Fruit fly (Drosophila melanogaster) whole organism, embryonic: ENCODE measurements around the gene tai.

Experiments
- Ada2b ChIP-seq: fragments of 200-800 bp; sonication (Bioruptor generic); IDR thresholded peaks from 2 replicates; pipeline ENCODE4 v1.3.6; 2022; ENCODE audit warnings: missing biosample characterization, missing genetic modification characterization
- Adf1 ChIP-seq: fragments of 200-800 bp; sonication (Bioruptor generic); IDR thresholded peaks from 2 replicates; pipeline ENCODE4 v1.3.6; 2022; ENCODE audit warnings: missing biosample characterization, missing genetic modification characterization
- Antp ChIP-seq: fragments of 200-800 bp; sonication (Bioruptor generic); optimal IDR thresholded peaks from 3 replicates; lab custom pipeline; 2016; ENCODE audit warnings: missing biosample characterization, missing genetic modification characterization
- Asciz ChIP-seq: fragments of 200-800 bp; sonication (Bioruptor generic); optimal IDR thresholded peaks from 2 replicates; lab custom pipeline; 2017; ENCODE audit warnings: missing biosample characterization, mild to moderate bottlenecking, missing genetic modification characterization, missing genetic modification reagents
- Atf-2 ChIP-seq: fragments of 200-800 bp; sonication (Bioruptor generic); optimal IDR thresholded peaks from 2 replicates; lab custom pipeline; 2016; ENCODE audit warnings: missing biosample characterization, missing genetic modification characterization
- Blimp-1 ChIP-seq: fragments of 200-800 bp; sonication (Bioruptor generic); optimal IDR thresholded peaks from 3 replicates; lab custom pipeline; 2018; ENCODE audit warnings: missing biosample characterization, missing genetic modification characterization, mild to moderate bottlenecking, moderate library complexity, missing genetic modification reagents
- CG10462 ChIP-seq: fragments of 200-800 bp; sonication (Bioruptor generic); optimal IDR thresholded peaks from 2 replicates; lab custom pipeline; 2016; ENCODE audit warnings: missing biosample characterization, missing genetic modification characterization
- CG10565 ChIP-seq: fragments of 200-800 bp; sonication (Bioruptor generic); optimal IDR thresholded peaks from 3 replicates; lab custom pipeline; 2016; ENCODE audit warnings: missing biosample characterization, mild to moderate bottlenecking, missing genetic modification characterization
- CG11456 ChIP-seq: fragments of 200-800 bp; sonication (Bioruptor generic); IDR thresholded peaks from 3 replicates; pipeline ENCODE4 v1.3.6; 2022; ENCODE audit warnings: missing biosample characterization, missing genetic modification characterization
- CG12071 ChIP-seq: fragments of 200-800 bp; sonication (Bioruptor generic); optimal IDR thresholded peaks from 3 replicates; lab custom pipeline; 2018; ENCODE audit warnings: missing biosample characterization, mild to moderate bottlenecking, missing genetic modification characterization
- CG12391 ChIP-seq: fragments of 200-800 bp; sonication (Bioruptor generic); optimal IDR thresholded peaks from 3 replicates; lab custom pipeline; 2018; ENCODE audit warnings: missing biosample characterization, mild to moderate bottlenecking, missing genetic modification characterization, moderate library complexity
- CG12744 ChIP-seq: fragments of 200-800 bp; sonication (Bioruptor generic); optimal IDR thresholded peaks from 2 replicates; lab custom pipeline; 2016; ENCODE audit warnings: missing biosample characterization, missing genetic modification characterization
- CG13894 ChIP-seq: fragments of 200-800 bp; sonication (Bioruptor generic); optimal IDR thresholded peaks from 3 replicates; lab custom pipeline; 2018; ENCODE audit warnings: missing biosample characterization, mild to moderate bottlenecking, missing genetic modification characterization, moderate library complexity
- CG14860 ChIP-seq: fragments of 200-800 bp; sonication (Bioruptor generic); IDR thresholded peaks from 3 replicates; pipeline ENCODE4 v1.3.6; 2022; ENCODE audit warnings: missing biosample characterization, missing genetic modification characterization; ENCODE audit not compliant: partially characterized antibody
- CG18599 ChIP-seq: fragments of 200-800 bp; sonication (Bioruptor generic); optimal IDR thresholded peaks from 3 replicates; lab custom pipeline; 2017; ENCODE audit warnings: missing biosample characterization, missing genetic modification characterization, mild to moderate bottlenecking, moderate library complexity, missing genetic modification reagents
- CG32772 ChIP-seq: fragments of 200-800 bp; sonication (Bioruptor generic); IDR thresholded peaks from 2 replicates; pipeline ENCODE4 v1.3.6; 2022; ENCODE audit warnings: missing biosample characterization, missing genetic modification characterization
- CG34224 ChIP-seq: fragments of 200-800 bp; sonication (Bioruptor generic); IDR thresholded peaks from 3 replicates; pipeline ENCODE4 v1.3.6; 2022; ENCODE audit warnings: missing biosample characterization, missing genetic modification characterization; ENCODE audit not compliant: partially characterized antibody
- CG3726 ChIP-seq: fragments of 200-800 bp; sonication (Bioruptor generic); IDR thresholded peaks from 3 replicates; pipeline ENCODE4, ENCODE4 v1.3.6; 2022; ENCODE audit warnings: missing biosample characterization, missing genetic modification characterization
- CG4282 ChIP-seq: fragments of 200-800 bp; sonication (Bioruptor generic); optimal IDR thresholded peaks from 2 replicates; lab custom pipeline; 2016; ENCODE audit warnings: missing biosample characterization, missing genetic modification characterization
- CG4820 ChIP-seq: fragments of 200-800 bp; sonication (Bioruptor generic); optimal IDR thresholded peaks from 3 replicates; lab custom pipeline; 2016; ENCODE audit warnings: missing biosample characterization, missing genetic modification characterization
- CG8089 ChIP-seq: fragments of 200-800 bp; sonication (Bioruptor generic); optimal IDR thresholded peaks from 3 replicates; lab custom pipeline; 2016; ENCODE audit warnings: missing biosample characterization, missing genetic modification characterization
- CG9437 ChIP-seq: fragments of 200-800 bp; sonication (Bioruptor generic); optimal IDR thresholded peaks from 2 replicates; lab custom pipeline; 2018; ENCODE audit warnings: missing biosample characterization, mild to moderate bottlenecking, missing genetic modification characterization
- HHEX ChIP-seq: fragments of 200-800 bp; sonication (Bioruptor generic); optimal IDR thresholded peaks from 3 replicates; lab custom pipeline; 2017; ENCODE audit warnings: missing biosample characterization, mild to moderate bottlenecking, missing genetic modification characterization, missing genetic modification reagents
- HLHmδ ChIP-seq: fragments of 200-800 bp; sonication (Bioruptor generic); optimal IDR thresholded peaks from 2 replicates; lab custom pipeline; 2018; ENCODE audit warnings: missing biosample characterization, mild to moderate bottlenecking, missing genetic modification characterization, moderate library complexity
- HmgD ChIP-seq: fragments of 200-800 bp; sonication (Bioruptor generic); optimal IDR thresholded peaks from 3 replicates; lab custom pipeline; 2016; ENCODE audit warnings: missing biosample characterization, missing genetic modification characterization
- Hmx ChIP-seq: fragments of 200-800 bp; sonication (Bioruptor generic); optimal IDR thresholded peaks from 2 replicates; lab custom pipeline; 2016; ENCODE audit warnings: missing biosample characterization, missing genetic modification characterization
- Jarid2 ChIP-seq: fragments of 200-800 bp; sonication (Bioruptor generic); optimal IDR thresholded peaks from 3 replicates; lab custom pipeline; 2017; ENCODE audit warnings: mild to moderate bottlenecking, missing biosample characterization, missing genetic modification reagents, missing genetic modification characterization
- Mad ChIP-seq: fragments of 200-800 bp; sonication (Bioruptor generic); optimal IDR thresholded peaks from 2 replicates; lab custom pipeline; 2016; ENCODE audit warnings: missing biosample characterization, missing genetic modification characterization
- Ptx1 ChIP-seq: fragments of 200-800 bp; sonication (Bioruptor generic); IDR thresholded peaks from 2 replicates; pipeline ENCODE4 v1.3.6; 2022; ENCODE audit warnings: missing biosample characterization, missing genetic modification characterization
- Side ChIP-seq: fragments of 200-800 bp; sonication (Bioruptor generic); optimal IDR thresholded peaks from 2 replicates; lab custom pipeline; 2016; ENCODE audit warnings: missing biosample characterization, missing genetic modification characterization
- Sox102F ChIP-seq: fragments of 200-800 bp; sonication (Bioruptor generic); optimal IDR thresholded peaks from 2 replicates; lab custom pipeline; 2018; ENCODE audit warnings: missing biosample characterization, mild to moderate bottlenecking, missing genetic modification characterization, moderate library complexity
- al ChIP-seq: fragments of 200-800 bp; sonication (Bioruptor generic); IDR thresholded peaks from 2 replicates; pipeline ENCODE4 v1.3.6; 2022; ENCODE audit warnings: missing biosample characterization, missing genetic modification characterization
- ap ChIP-seq: fragments of 200-800 bp; sonication (Bioruptor generic); IDR thresholded peaks from 2 replicates; pipeline ENCODE4 v1.3.6; 2022; ENCODE audit warnings: missing biosample characterization, missing genetic modification characterization
- bowl ChIP-seq: fragments of 200-800 bp; sonication (Bioruptor generic); IDR thresholded peaks from 2 replicates; pipeline ENCODE4 v1.3.6; 2022; ENCODE audit warnings: missing biosample characterization, missing genetic modification characterization
- chn ChIP-seq: fragments of 200-800 bp; sonication (Bioruptor generic); optimal IDR thresholded peaks from 2 replicates; lab custom pipeline; 2016; ENCODE audit warnings: missing biosample characterization, missing genetic modification characterization
- crc ChIP-seq: fragments of 200-800 bp; sonication (Bioruptor generic); optimal IDR thresholded peaks from 2 replicates; lab custom pipeline; 2016; ENCODE audit warnings: missing biosample characterization, missing genetic modification characterization
- cwo ChIP-seq: fragments of 200-800 bp; sonication (Bioruptor generic); optimal IDR thresholded peaks from 3 replicates; lab custom pipeline; 2017; ENCODE audit warnings: missing biosample characterization, missing genetic modification characterization, mild to moderate bottlenecking, moderate library complexity, missing genetic modification reagents
- eve ChIP-seq, 2 experiments: fragments of >200 bp; optimal IDR thresholded peaks; 2 replicates each; lab custom pipeline; 2017; ENCODE audit warnings: missing biosample characterization in 2 of 2, missing genetic modification characterization in 2 of 2
- ftz-f1 ChIP-seq: fragments of 200-800 bp; sonication (Bioruptor generic); optimal IDR thresholded peaks from 2 replicates; lab custom pipeline; 2016; ENCODE audit warnings: missing biosample characterization, missing genetic modification characterization
- jing ChIP-seq: fragments of 200-800 bp; sonication (Bioruptor generic); optimal IDR thresholded peaks from 2 replicates; lab custom pipeline; 2018; ENCODE audit warnings: missing biosample characterization, mild to moderate bottlenecking, missing genetic modification characterization
- kah ChIP-seq: fragments of 200-800 bp; sonication (Bioruptor generic); optimal IDR thresholded peaks from 2 replicates; lab custom pipeline; 2018; ENCODE audit warnings: missing biosample characterization, mild to moderate bottlenecking, missing genetic modification characterization
- pan ChIP-seq, 4 experiments: fragments of >200 bp in 3 of 4; fragments of 200-800 bp in 1 of 4; sonication (Bioruptor generic) in 1 of 4; optimal IDR thresholded peaks in 3 of 4; IDR thresholded peaks in 1 of 4; 2 replicates each; pipeline versions ENCODE4 v1.3.6 to Lab custom; 2017 to 2022; ENCODE audit warnings: missing biosample characterization in 2 of 4, missing genetic modification characterization in 2 of 4, mixed read lengths in 1 of 4
- prd ChIP-seq, 3 experiments: fragments of >200 bp in 2 of 3; fragments of 200-800 bp in 1 of 3; sonication (Bioruptor generic) in 1 of 3; optimal IDR thresholded peaks in 2 of 3; IDR thresholded peaks in 1 of 3; 2 replicates in 2 of 3; 3 replicates in 1 of 3; pipeline versions ENCODE4 v1.3.6 to Lab custom; 2017 to 2022; ENCODE audit warnings: missing biosample characterization in 1 of 3, missing genetic modification characterization in 1 of 3
- pros ChIP-seq: fragments of 200-800 bp; sonication (Bioruptor generic); optimal IDR thresholded peaks from 3 replicates; lab custom pipeline; 2019; ENCODE audit warnings: missing biosample characterization, mild to moderate bottlenecking, missing genetic modification characterization, moderate library complexity
- sob ChIP-seq: fragments of 200-800 bp; sonication (Bioruptor generic); IDR thresholded peaks from 2 replicates; pipeline ENCODE4 v1.3.6; 2022; ENCODE audit warnings: missing biosample characterization, missing genetic modification characterization
- tgo ChIP-seq: fragments of 200-800 bp; sonication (Bioruptor generic); IDR thresholded peaks from 3 replicates; pipeline ENCODE4 v1.3.6; 2022; ENCODE audit warnings: missing biosample characterization, missing genetic modification characterization
- unc-4 ChIP-seq: fragments of 200-800 bp; sonication (Bioruptor generic); IDR thresholded peaks from 2 replicates; pipeline ENCODE4 v1.3.6; 2022; ENCODE audit warnings: missing biosample characterization, missing genetic modification characterization; ENCODE audit not compliant: partially characterized antibody
- wor ChIP-seq: fragments of 200-800 bp; sonication (Bioruptor generic); IDR thresholded peaks from 2 replicates; pipeline ENCODE4 v1.3.6; 2022; ENCODE audit warnings: missing biosample characterization, missing genetic modification characterization

tai gene

DNA sequence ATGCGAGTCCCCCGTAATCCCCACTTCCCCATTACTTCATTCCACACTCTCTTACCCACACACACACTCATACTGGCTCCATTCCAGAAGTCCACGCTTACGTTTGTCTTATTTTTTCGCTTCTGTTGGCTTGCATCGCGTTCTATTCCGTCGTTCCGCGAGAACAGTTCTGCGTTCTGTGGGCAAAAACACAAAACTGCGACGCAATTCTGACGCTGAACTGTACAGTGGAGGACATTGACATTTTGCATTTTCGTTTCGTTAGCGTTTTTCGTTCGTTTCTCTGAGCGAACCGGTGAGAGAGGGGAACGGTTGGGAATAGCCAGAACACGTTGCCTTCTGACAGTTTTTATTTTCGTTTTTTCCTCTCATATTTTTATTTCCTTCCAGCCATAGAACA is 36.8 kb downstream of the tai start (continued):
- TF ChIP-seq Jarid2 = peak; percentile 22
- TF ChIP-seq CG13894 (tag; lab: Kevin White, UChicago) = peak; percentile 69

DNA sequence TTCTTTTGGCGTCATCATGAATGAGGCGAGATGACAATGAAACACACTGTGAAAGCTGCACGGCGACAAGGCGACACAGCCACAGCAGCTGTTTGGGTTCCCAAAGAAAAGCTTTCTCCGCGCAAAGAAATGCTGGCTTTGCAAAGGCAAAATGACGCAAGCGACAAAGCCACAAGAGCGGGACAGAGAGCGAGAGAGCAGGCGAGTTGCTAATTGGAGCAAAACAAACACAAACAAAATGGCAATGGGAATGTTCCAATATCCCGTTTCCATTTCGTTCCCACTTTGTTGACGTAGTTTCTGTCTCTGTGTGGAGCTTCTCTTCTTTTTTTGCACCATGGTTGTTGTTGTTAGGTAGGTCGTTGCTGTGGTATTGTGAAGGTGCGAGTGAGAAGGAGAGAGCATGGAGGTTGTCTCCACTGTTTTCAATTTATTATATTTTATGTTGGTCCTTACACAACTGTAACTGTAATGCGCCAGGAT is 38.6 kb downstream of the tai start:
- TF ChIP-seq wor (GFP tag; lab: Robert Waterston, UW) (no peak), CG18599 (GFP tag; lab: Kevin White, UChicago) (peak; percentile 11), HmgD (GFP tag; lab: Kevin White, UChicago) (no peak), crc (GFP tag; lab: Kevin White, UChicago) (no peak), Antp (GFP tag; lab: Kevin White, UChicago) (no peak), CG12391 (no peak), CG34224 (GFP tag; lab: Robert Waterston, UW) (peak; percentile 50; the same call in 1 of the 3 replicates), CG12744 (GFP tag; lab: Kevin White, UChicago) (no peak), ap (GFP tag; lab: Robert Waterston, UW) (no peak), CG4820 (GFP tag; lab: Kevin White, UChicago) (no peak), CG8089 (no peak), Side (GFP tag; lab: Kevin White, UChicago) (peak; percentile 50), CG4282 (GFP tag; lab: Kevin White, UChicago) (no peak), sob (peak; percentile 71; the same call in 1 of the 2 replicates), chn (GFP tag; lab: Kevin White, UChicago) (no peak), Asciz (GFP tag; lab: Kevin White, UChicago) (no peak), Ada2b (GFP tag; lab: Robert Waterston, UW) (no peak), pan (optimal IDR thresholded peaks at IDR 0.05; lab: Kevin White, UChicago) (no peak), pan (GFP tag; optimal IDR thresholded peaks at IDR 0.05 in 1 of 2, IDR thresholded peaks at IDR 0.05 in 1 of 2) (no peak), eve (GFP tag; optimal IDR thresholded peaks at IDR 0.05; lab: Kevin White, UChicago) (no peak), Adf1 (GFP tag; lab: Robert Waterston, UW) (peak; percentile 76; the same call in 1 of the 2 replicates), Atf-2 (GFP tag; lab: Kevin White, UChicago) (no peak), Mad (GFP tag; lab: Kevin White, UChicago) (no peak), Sox102F (GFP tag; lab: Kevin White, UChicago) (no peak), CG14860 (GFP tag; lab: Robert Waterston, UW) (no peak), bowl (GFP tag; lab: Robert Waterston, UW) (peak; percentile 86; the same call in 1 of the 2 replicates), unc-4 (GFP tag; lab: Robert Waterston, UW) (no peak), pros (GFP tag; lab: Kevin White, UChicago) (no peak), CG12071 (GFP tag; lab: Kevin White, UChicago) (peak; percentile 65), Hmx (no peak), CG32772 (GFP tag; lab: Robert Waterston, UW) (no peak), al (GFP tag; lab: Robert Waterston, UW) (no peak), prd (optimal IDR thresholded peaks at IDR 0.05; lab: Kevin White, UChicago) (no peak), prd (GFP tag; IDR thresholded peaks at IDR 0.05; lab: Robert Waterston, UW) (no peak), Blimp-1 (peak; percentile 38), CG3726 (GFP tag; lab: Robert Waterston, UW) (no peak), CG10462 (no peak), HHEX (GFP tag; lab: Kevin White, UChicago) (no peak), kah (GFP tag; lab: Kevin White, UChicago) (peak; percentile 28), tgo (GFP tag; lab: Robert Waterston, UW) (no peak), CG10565 (GFP tag; lab: Kevin White, UChicago) (no peak), Ptx1 (GFP tag; lab: Robert Waterston, UW) (no peak), CG11456 (GFP tag; lab: Robert Waterston, UW) (no peak), jing (GFP tag; lab: Kevin White, UChicago) (no peak), CG9437 (GFP tag; lab: Kevin White, UChicago) (no peak), ftz-f1 (GFP tag; lab: Kevin White, UChicago) (peak; percentile 12), cwo (no peak), HLHmδ (GFP tag; lab: Kevin White, UChicago) (no peak)
